Worm (Caenorhabditis elegans) whole organism, L3 larva: ENCODE measurements around the gene C27H5.12.

Experiments used
- ama-1 ChIP-seq: fragments of 150-350 bp; optimal IDR thresholded peaks from 2 replicates; lab custom pipeline; 2018
- ceh-16 ChIP-seq: sonication (generic microtip); optimal IDR thresholded peaks from 2 replicates; lab custom pipeline; 2017; ENCODE audit warnings: missing biosample characterization, missing genetic modification characterization
- elt-1 ChIP-seq: fragments of 150-350 bp; optimal IDR thresholded peaks from 2 replicates; lab custom pipeline; 2014; ENCODE audit warnings: missing biosample characterization, missing genetic modification characterization
- elt-2 ChIP-seq: sonication (generic microtip); optimal IDR thresholded peaks from 2 replicates; lab custom pipeline; 2016; ENCODE audit warnings: missing genetic modification reagents, mild to moderate bottlenecking, missing genetic modification characterization, missing compliant biosample characterization
- fkh-10 ChIP-seq: sonication (generic microtip); optimal IDR thresholded peaks from 2 replicates; lab custom pipeline; 2017; ENCODE audit warnings: missing biosample characterization, missing genetic modification reagents, missing genetic modification characterization
- nfya-1 ChIP-seq: sonication (generic microtip); optimal IDR thresholded peaks from 2 replicates; lab custom pipeline; 2017; ENCODE audit warnings: missing genetic modification characterization, mild to moderate bottlenecking, missing compliant biosample characterization, antibody characterized with exemption, moderate library complexity; ENCODE audit not compliant: insufficient read depth
- nhr-67 ChIP-seq: fragments of 150-350 bp; optimal IDR thresholded peaks from 2 replicates; lab custom pipeline; 2014; ENCODE audit warnings: missing biosample characterization, missing genetic modification characterization
- pha-4 ChIP-seq: fragments of 150-350 bp; optimal IDR thresholded peaks from 2 replicates; lab custom pipeline; 2014; ENCODE audit warnings: missing biosample characterization, missing genetic modification reagents, missing genetic modification characterization
- pqm-1 ChIP-seq: fragments of 150-350 bp; optimal IDR thresholded peaks from 2 replicates; lab custom pipeline; 2017; ENCODE audit warnings: missing biosample characterization, missing genetic modification characterization, inconsistent platforms
- unc-39 ChIP-seq: sonication (generic microtip); optimal IDR thresholded peaks from 4 replicates; lab custom pipeline; 2017; ENCODE audit warnings: missing biosample characterization, missing genetic modification characterization

- TF ChIP-seq ama-1 (no peak), elt-1 (no peak), nhr-67 (tag; lab: Kevin White, UChicago) (no peak), nfya-1 (tag; lab: Kevin White, UChicago) (no peak), ceh-16 (tag; lab: Kevin White, UChicago) (no peak), elt-2 (tag; lab: Kevin White, UChicago) (no peak), fkh-10 (GFP tag; lab: Kevin White, UChicago) (no peak), pha-4 (tag; lab: Kevin White, UChicago) (no peak), unc-39 (tag; lab: Kevin White, UChicago) (no peak), pqm-1 (tag; lab: Kevin White, UChicago) (no peak)
Observed at ce11 chrII:7154711-7155110, 6.7 kb downstream of the C27H5.12 start.
